Fruit fly (Drosophila melanogaster): ENCODE data around the gene Papst2.

Gene Papst2

DNA sequence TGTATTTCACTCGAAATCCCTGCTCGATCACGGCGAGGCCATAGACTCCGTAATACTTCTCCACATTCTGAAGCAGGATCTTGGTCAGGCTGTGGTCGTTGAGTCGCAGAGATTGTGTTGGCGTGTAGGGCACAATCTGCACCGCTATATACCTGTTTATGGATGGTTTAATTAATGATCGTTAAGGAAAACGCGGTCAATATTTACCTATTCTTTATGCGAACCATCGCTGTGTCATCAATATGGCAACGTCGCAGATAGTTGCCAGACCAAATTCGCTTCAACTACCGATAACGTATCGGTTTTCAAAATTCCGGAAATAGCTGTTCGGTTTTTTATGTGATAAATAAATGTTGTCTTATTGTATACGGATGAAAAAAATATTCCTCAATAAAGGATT, 2.2 kb downstream of the Papst2 start, which contains the start of gene Pop5 (continued):
- TF ChIP-seq E2f2 (GFP tag; IDR thresholded peaks at IDR 0.05), result peak; percentile 91
- no peak for TF ChIP-seq ash1 (GFP tag; optimal IDR thresholded peaks at IDR 0.05)
- peak; percentile 53; the same call in 1 of the 2 replicates for TF ChIP-seq amos (GFP tag; IDR thresholded peaks at IDR 0.05; ENCODE audit: partially characterized antibody)
- TF ChIP-seq gsb-n (tag; optimal IDR thresholded peaks at IDR 0.05), result no peak
- peak; percentile 43 for TF ChIP-seq mirr (GFP tag; optimal IDR thresholded peaks at IDR 0.05)
- no peak for TF ChIP-seq CG18619 (GFP tag; optimal IDR thresholded peaks at IDR 0.05)
- TF ChIP-seq CG10274 (GFP tag; optimal IDR thresholded peaks at IDR 0.05), result no peak
- no peak for TF ChIP-seq ara (GFP tag; IDR thresholded peaks at IDR 0.05)
- TF ChIP-seq CG33557 (GFP tag; optimal IDR thresholded peaks at IDR 0.05), result peak; percentile 3
- peak; percentile 6 for TF ChIP-seq dm (GFP tag; optimal IDR thresholded peaks at IDR 0.05)
- TF ChIP-seq p53 (GFP tag; optimal IDR thresholded peaks at IDR 0.05), result no peak
- no peak for TF ChIP-seq Xbp1 (GFP tag; optimal IDR thresholded peaks at IDR 0.05)
- TF ChIP-seq pfk (GFP tag; optimal IDR thresholded peaks at IDR 0.05), result no peak
- peak; percentile 19 for TF ChIP-seq sug (tag; optimal IDR thresholded peaks at IDR 0.05)
- peak; percentile 36 for TF ChIP-seq HmgD (GFP tag; optimal IDR thresholded peaks at IDR 0.05)
- no peak for TF ChIP-seq dan (GFP tag; IDR thresholded peaks at IDR 0.05)
- peak; percentile 38 for TF ChIP-seq CG17385 (GFP tag; optimal IDR thresholded peaks at IDR 0.05)
- TF ChIP-seq Elba2 (GFP tag; optimal IDR thresholded peaks at IDR 0.05), result peak; percentile 73
- peak; percentile 46 for TF ChIP-seq Med (GFP tag)
- no peak for TF ChIP-seq CG6683 (GFP tag; optimal IDR thresholded peaks at IDR 0.05)
- no peak for TF ChIP-seq sim (GFP tag; IDR thresholded peaks at IDR 0.05)
- no peak for TF ChIP-seq CG7357 (GFP tag; IDR thresholded peaks at IDR 0.05)
- TF ChIP-seq phol (tag; optimal IDR thresholded peaks at IDR 0.05), result peak; percentile 54
- no peak for TF ChIP-seq CG32532 (GFP tag; IDR thresholded peaks at IDR 0.05)
- no peak for TF ChIP-seq Awh (GFP tag; IDR thresholded peaks at IDR 0.05)
- peak; percentile 77 for TF ChIP-seq Dref (GFP tag; IDR thresholded peaks at IDR 0.05)
- TF ChIP-seq tin (GFP tag; optimal IDR thresholded peaks at IDR 0.05), result no peak
- TF ChIP-seq CoRest (tag; optimal IDR thresholded peaks at IDR 0.05), result peak; percentile 69
- TF ChIP-seq CG15601 (tag; optimal IDR thresholded peaks at IDR 0.05), result peak; percentile 21
- TF ChIP-seq CG2116 (GFP tag; optimal IDR thresholded peaks at IDR 0.05), result peak; percentile 65
- TF ChIP-seq Rx (GFP tag; IDR thresholded peaks at IDR 0.05), result no peak
- TF ChIP-seq Dll (GFP tag; IDR thresholded peaks at IDR 0.05; ENCODE audit: partially characterized antibody), result 0 out of 4 replicates have a peak, but pooled peaks have one; percentile 33
- TF ChIP-seq CG9932 (GFP tag; IDR thresholded peaks at IDR 0.05), result no peak
- no peak for TF ChIP-seq crol (GFP tag; IDR thresholded peaks at IDR 0.05)
- TF ChIP-seq unc-4 (GFP tag; IDR thresholded peaks at IDR 0.05; ENCODE audit: partially characterized antibody), result peak; percentile 38; the same call in 1 of the 2 replicates
- TF ChIP-seq CG9817 (tag; optimal IDR thresholded peaks at IDR 0.05), result peak; percentile 1
- TF ChIP-seq Stat92E (GFP tag; optimal IDR thresholded peaks at IDR 0.05), result no peak
- TF ChIP-seq crp (GFP tag; optimal IDR thresholded peaks at IDR 0.05), result peak in 1 of 2 experiments; percentile 13
- TF ChIP-seq CG13424 (tag; optimal IDR thresholded peaks at IDR 0.05), result peak; percentile 15
- peak; percentile 36 for TF ChIP-seq CG12659 (GFP tag; optimal IDR thresholded peaks at IDR 0.05)
- no peak for TF ChIP-seq CG12744 (GFP tag; optimal IDR thresholded peaks at IDR 0.05)
- TF ChIP-seq Bgb (GFP tag; IDR thresholded peaks at IDR 0.05; ENCODE audit: partially characterized antibody), result peak; percentile 46; the same call in 1 of the 2 replicates

Measured in whole organism, embryonic.